Fruit fly (Drosophila melanogaster): ENCODE data around the gene Septin1.

Gene Septin1

DNA sequence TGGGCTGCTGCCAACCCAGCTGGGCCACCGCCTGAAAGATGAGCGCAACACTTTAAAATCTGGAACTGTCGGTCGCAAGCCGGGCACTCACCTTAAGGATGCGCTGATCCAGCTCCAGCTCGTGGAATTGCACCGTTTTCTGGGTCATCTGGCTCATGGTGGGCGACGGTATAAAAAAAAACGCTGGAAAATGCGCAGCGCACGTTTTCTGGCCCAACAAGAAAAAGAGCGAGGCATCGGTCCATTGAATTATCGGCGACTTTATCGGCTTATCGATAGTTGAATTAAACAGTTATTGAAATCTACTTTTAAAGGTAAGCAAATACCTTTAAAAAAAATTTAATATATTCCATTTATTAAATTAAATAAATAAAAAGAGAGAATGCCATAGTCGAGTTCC, 29.6 kb downstream of the Septin1 start, which contains the start of gene Ddx56 (continued):
- TF ChIP-seq CG14014 (GFP tag; IDR thresholded peaks at IDR 0.05) (no peak), CG7786 (GFP tag; optimal IDR thresholded peaks at IDR 0.05) (no peak), unpg (GFP tag; optimal IDR thresholded peaks at IDR 0.05) (no peak), Nf-YB (GFP tag; optimal IDR thresholded peaks at IDR 0.05) (no peak), CG6272 (GFP tag; IDR thresholded peaks at IDR 0.05) (no peak), CG7928 (GFP tag; optimal IDR thresholded peaks at IDR 0.05) (no peak), CG3995 (GFP tag; optimal IDR thresholded peaks at IDR 0.05) (peak; percentile 29), CG3065 (GFP tag; optimal IDR thresholded peaks at IDR 0.05) (no peak), CG43689 (GFP tag; IDR thresholded peaks at IDR 0.05) (no peak), CG34376 (GFP tag; optimal IDR thresholded peaks at IDR 0.05) (no peak), run (tag; optimal IDR thresholded peaks at IDR 0.05) (no peak), Hmx (GFP tag; optimal IDR thresholded peaks at IDR 0.05) (no peak), Bgb (GFP tag; IDR thresholded peaks at IDR 0.05; ENCODE audit: partially characterized antibody) (peak; percentile 47; the same call in 1 of the 2 replicates), HLH4C (GFP tag; IDR thresholded peaks at IDR 0.05; ENCODE audit: partially characterized antibody) (peak; percentile 62; the same call in 2 of the 3 replicates), btn (GFP tag; optimal IDR thresholded peaks at IDR 0.05) (no peak), chif (GFP tag; optimal IDR thresholded peaks at IDR 0.05) (no peak), Eip74EF (GFP tag; optimal IDR thresholded peaks at IDR 0.05) (no peak), pfk (GFP tag; optimal IDR thresholded peaks at IDR 0.05) (no peak), Opbp (GFP tag; IDR thresholded peaks at IDR 0.05; ENCODE audit: partially characterized antibody) (peak; percentile 59; the same call in 2 of the 3 replicates), dm (GFP tag; optimal IDR thresholded peaks at IDR 0.05) (peak; percentile 29), nmo (GFP tag; optimal IDR thresholded peaks at IDR 0.05) (no peak), CG17912 (GFP tag; optimal IDR thresholded peaks at IDR 0.05) (no peak), Six4 (GFP tag; optimal IDR thresholded peaks at IDR 0.05) (no peak), CG4854 (GFP tag; optimal IDR thresholded peaks at IDR 0.05) (no peak), CG10431 (GFP tag; optimal IDR thresholded peaks at IDR 0.05) (no peak), CG7839 (tag; optimal IDR thresholded peaks at IDR 0.05) (no peak), emc (GFP tag; optimal IDR thresholded peaks at IDR 0.05) (no peak), ssp (GFP tag; IDR thresholded peaks at IDR 0.05) (no peak), CG6683 (GFP tag; optimal IDR thresholded peaks at IDR 0.05) (no peak), mld (GFP tag; IDR thresholded peaks at IDR 0.05; ENCODE audit: partially characterized antibody) (no peak), dmrt11E (tag; optimal IDR thresholded peaks at IDR 0.05) (no peak), Med (GFP tag) (no peak), CHES-1-like (GFP tag; optimal IDR thresholded peaks at IDR 0.05) (no peak), cad (GFP tag; optimal IDR thresholded peaks at IDR 0.05) (no peak), Side (GFP tag; optimal IDR thresholded peaks at IDR 0.05) (no peak), Ets65A (GFP tag) (no peak), luna (GFP tag; optimal IDR thresholded peaks at IDR 0.05) (no peak), inv (GFP tag; IDR thresholded peaks at IDR 0.05; ENCODE audit: partially characterized antibody) (peak; percentile 15; the same call in 1 of the 2 replicates), repo (GFP tag; optimal IDR thresholded peaks at IDR 0.05) (no peak), stwl (tag; optimal IDR thresholded peaks at IDR 0.05) (no peak), bowl (GFP tag; IDR thresholded peaks at IDR 0.05) (no peak), chm (GFP tag; IDR thresholded peaks at IDR 0.05) (no peak), Dek (tag; optimal IDR thresholded peaks at IDR 0.05) (no peak), da (GFP tag; optimal IDR thresholded peaks at IDR 0.05) (no peak), chinmo (GFP tag; IDR thresholded peaks at IDR 0.05; ENCODE audit: partially characterized antibody) (0 out of 4 replicates have a peak, but pooled peaks have one; percentile 65), klu (GFP tag; IDR thresholded peaks at IDR 0.05) (no peak), CG2129 (GFP tag; IDR thresholded peaks at IDR 0.05; ENCODE audit: partially characterized antibody) (peak; percentile 23), vnd (GFP tag; IDR thresholded peaks at IDR 0.05; ENCODE audit: partially characterized antibody) (0 out of 3 replicates have a peak, but pooled peaks have one; percentile 42), wdn (GFP tag; IDR thresholded peaks at IDR 0.05) (no peak), so (GFP tag; IDR thresholded peaks at IDR 0.05) (no peak), mirr (GFP tag; optimal IDR thresholded peaks at IDR 0.05) (no peak)

All from whole organism, embryonic.